Fruit fly (Drosophila melanogaster) whole organism, prepupa: ENCODE measurements around the gene noc.

Source experiments
- CG1621 ChIP-seq: fragments of 200-800 bp; sonication (Bioruptor generic); optimal IDR thresholded peaks from 3 replicates; lab custom pipeline; 2018; ENCODE audit warnings: missing biosample characterization, mild to moderate bottlenecking, missing genetic modification characterization
- CG6808 ChIP-seq: fragments of 200-800 bp; sonication (Bioruptor generic); optimal IDR thresholded peaks from 3 replicates; lab custom pipeline; 2017; ENCODE audit warnings: missing biosample characterization, missing genetic modification characterization, mild to moderate bottlenecking, moderate library complexity, missing genetic modification reagents
- Gug ChIP-seq: fragments of 200-800 bp; sonication (Bioruptor generic); IDR thresholded peaks from 2 replicates; pipeline ENCODE4 v1.3.6; 2022; ENCODE audit warnings: missing biosample characterization, missing genetic modification characterization
- Lpt ChIP-seq: fragments of 200-800 bp; sonication (Bioruptor generic); optimal IDR thresholded peaks from 3 replicates; lab custom pipeline; 2016; ENCODE audit warnings: missing biosample characterization, missing genetic modification characterization
- salr ChIP-seq, 2 experiments: fragments of 200-800 bp; sonication (Bioruptor generic); optimal IDR thresholded peaks; 3 replicates each; lab custom pipeline; 2016 to 2018; ENCODE audit warnings: missing biosample characterization in 2 of 2, missing genetic modification characterization in 2 of 2, mild to moderate bottlenecking in 1 of 2

- TF ChIP-seq CG1621 (tag; lab: Kevin White, UChicago) (no peak), Gug (GFP tag; lab: Robert Waterston, UW) (no peak), CG6808 (GFP tag; lab: Kevin White, UChicago) (no peak), salr (GFP tag; optimal IDR thresholded peaks at IDR 0.05; lab: Kevin White, UChicago) (no peak), Lpt (GFP tag; lab: Kevin White, UChicago) (no peak)
These were observed 47.0 kb downstream of the noc start for dm6 chr2L:14537432-14538221.
